Fruit fly (Drosophila melanogaster) whole organism, embryonic: Measurements from ENCODE around the gene CG5835.

Experiments used
- Asciz ChIP-seq: fragments of 200-800 bp; sonication (Bioruptor generic); optimal IDR thresholded peaks from 2 replicates; lab custom pipeline; 2017; ENCODE audit warnings: missing biosample characterization, mild to moderate bottlenecking, missing genetic modification characterization, missing genetic modification reagents
- Bdp1 ChIP-seq: fragments of 200-800 bp; sonication (Bioruptor generic); optimal IDR thresholded peaks from 3 replicates; lab custom pipeline; 2016; ENCODE audit warnings: missing biosample characterization, missing genetic modification characterization
- CG10321 ChIP-seq: fragments of 200-800 bp; sonication (Bioruptor generic); IDR thresholded peaks from 2 replicates; pipeline ENCODE4 v1.3.6; 2022; ENCODE audit warnings: missing biosample characterization, missing genetic modification characterization
- CG11247 ChIP-seq: fragments of 200-800 bp; sonication (Bioruptor generic); IDR thresholded peaks from 2 replicates; pipeline ENCODE4 v1.3.6; 2022; ENCODE audit warnings: missing biosample characterization, missing genetic modification characterization
- CG11456 ChIP-seq: fragments of 200-800 bp; sonication (Bioruptor generic); IDR thresholded peaks from 3 replicates; pipeline ENCODE4 v1.3.6; 2022; ENCODE audit warnings: missing biosample characterization, missing genetic modification characterization
- CG11696 ChIP-seq: fragments of 200-800 bp; sonication (Bioruptor generic); IDR thresholded peaks from 2 replicates; pipeline ENCODE4 v1.3.6; 2022; ENCODE audit warnings: missing biosample characterization, missing genetic modification characterization
- CG12659 ChIP-seq: fragments of 200-800 bp; sonication (Bioruptor generic); optimal IDR thresholded peaks from 3 replicates; lab custom pipeline; 2017; ENCODE audit warnings: mild to moderate bottlenecking, missing biosample characterization, missing genetic modification reagents, missing genetic modification characterization
- CG15073 ChIP-seq: fragments of 200-800 bp; sonication (Bioruptor generic); optimal IDR thresholded peaks from 2 replicates; lab custom pipeline; 2016; ENCODE audit warnings: missing biosample characterization, missing genetic modification characterization
- CG15601 ChIP-seq: fragments of 200-800 bp; sonication (Bioruptor generic); optimal IDR thresholded peaks from 3 replicates; lab custom pipeline; 2019; ENCODE audit warnings: missing biosample characterization, mild to moderate bottlenecking, missing genetic modification characterization, moderate library complexity
- CG1647 ChIP-seq: fragments of 200-800 bp; sonication (Bioruptor generic); optimal IDR thresholded peaks from 3 replicates; lab custom pipeline; 2016; ENCODE audit warnings: missing biosample characterization, missing genetic modification characterization
- CG16863 ChIP-seq: fragments of 200-800 bp; sonication (Bioruptor generic); optimal IDR thresholded peaks from 3 replicates; lab custom pipeline; 2016; ENCODE audit warnings: missing biosample characterization, missing genetic modification characterization
- CG17328 ChIP-seq: fragments of 200-800 bp; sonication (Bioruptor generic); IDR thresholded peaks from 2 replicates; pipeline ENCODE4 v1.3.6; 2022; ENCODE audit warnings: missing biosample characterization, missing genetic modification characterization
- CG2875 ChIP-seq: fragments of 200-800 bp; sonication (Bioruptor generic); optimal IDR thresholded peaks from 2 replicates; lab custom pipeline; 2017; ENCODE audit warnings: missing biosample characterization, mild to moderate bottlenecking, missing genetic modification characterization, missing genetic modification reagents
- CG31224 ChIP-seq: fragments of 200-800 bp; sonication (Bioruptor generic); IDR thresholded peaks from 2 replicates; pipeline ENCODE4 v1.3.6; 2022; ENCODE audit warnings: missing biosample characterization, missing genetic modification characterization
- CG3407 ChIP-seq: fragments of 200-800 bp; sonication (Bioruptor generic); optimal IDR thresholded peaks from 2 replicates; lab custom pipeline; 2018; ENCODE audit warnings: missing biosample characterization, mild to moderate bottlenecking, missing genetic modification characterization
- CG3726 ChIP-seq: fragments of 200-800 bp; sonication (Bioruptor generic); IDR thresholded peaks from 3 replicates; pipeline ENCODE4, ENCODE4 v1.3.6; 2022; ENCODE audit warnings: missing biosample characterization, missing genetic modification characterization
- CG4854 ChIP-seq: fragments of 200-800 bp; sonication (Bioruptor generic); optimal IDR thresholded peaks from 2 replicates; lab custom pipeline; 2016; ENCODE audit warnings: missing biosample characterization, missing genetic modification characterization, inconsistent platforms
- CG6272 ChIP-seq: fragments of 200-800 bp; sonication (Bioruptor generic); IDR thresholded peaks from 2 replicates; pipeline ENCODE4 v1.3.6; 2022; ENCODE audit warnings: missing biosample characterization, missing genetic modification characterization
- CG6854 ChIP-seq: fragments of 200-800 bp; sonication (Bioruptor generic); optimal IDR thresholded peaks from 3 replicates; lab custom pipeline; 2017; ENCODE audit warnings: missing biosample characterization, mild to moderate bottlenecking, missing genetic modification characterization
- CG7372 ChIP-seq: fragments of 200-800 bp; sonication (Bioruptor generic); IDR thresholded peaks from 2 replicates; pipeline ENCODE4 v1.3.6; 2022; ENCODE audit warnings: missing biosample characterization, missing genetic modification characterization
- CG8924 ChIP-seq: fragments of 200-800 bp; optimal IDR thresholded peaks from 3 replicates; lab custom pipeline; 2019; ENCODE audit warnings: missing biosample characterization, mild to moderate bottlenecking, missing genetic modification characterization, moderate library complexity
- CG8944 ChIP-seq: fragments of 200-800 bp; sonication (Bioruptor generic); optimal IDR thresholded peaks from 3 replicates; lab custom pipeline; 2016; ENCODE audit warnings: missing biosample characterization, missing genetic modification characterization
- CHES-1-like ChIP-seq: fragments of 200-800 bp; sonication (Bioruptor generic); optimal IDR thresholded peaks from 2 replicates; lab custom pipeline; 2016; ENCODE audit warnings: missing biosample characterization, missing genetic modification characterization
- D ChIP-seq, 2 experiments: fragments of 200-800 bp in 1 of 2; fragments of >200 bp in 1 of 2; sonication (Bioruptor generic) in 1 of 2; optimal IDR thresholded peaks; 2 replicates in 1 of 2; 3 replicates in 1 of 2; lab custom pipeline; 2017; ENCODE audit warnings: mild to moderate bottlenecking in 1 of 2, missing biosample characterization in 1 of 2, missing genetic modification characterization in 1 of 2, missing genetic modification reagents in 1 of 2
- Hmx ChIP-seq: fragments of 200-800 bp; sonication (Bioruptor generic); optimal IDR thresholded peaks from 2 replicates; lab custom pipeline; 2016; ENCODE audit warnings: missing biosample characterization, missing genetic modification characterization
- NFAT ChIP-seq: fragments of 200-800 bp; sonication (Bioruptor generic); IDR thresholded peaks from 2 replicates; pipeline ENCODE4 v1.3.6; 2022; ENCODE audit warnings: missing biosample characterization, missing genetic modification characterization
- PHDP ChIP-seq: fragments of 200-800 bp; sonication (Bioruptor generic); optimal IDR thresholded peaks from 3 replicates; lab custom pipeline; 2018; ENCODE audit warnings: missing biosample characterization, mild to moderate bottlenecking, missing genetic modification characterization, moderate library complexity
- Ravus ChIP-seq: fragments of 200-800 bp; sonication (Bioruptor generic); IDR thresholded peaks from 2 replicates; pipeline ENCODE4 v1.3.6; 2022; ENCODE audit warnings: missing biosample characterization, missing genetic modification characterization
- Side ChIP-seq: fragments of 200-800 bp; sonication (Bioruptor generic); optimal IDR thresholded peaks from 2 replicates; lab custom pipeline; 2016; ENCODE audit warnings: missing biosample characterization, missing genetic modification characterization
- Spps ChIP-seq: fragments of 200-800 bp; sonication (Bioruptor generic); optimal IDR thresholded peaks from 2 replicates; lab custom pipeline; 2018; ENCODE audit warnings: missing biosample characterization, mild to moderate bottlenecking, missing genetic modification characterization
- Stat92E ChIP-seq, 3 experiments: fragments of >200 bp in 2 of 3; fragments of 200-800 bp in 1 of 3; sonication (Bioruptor generic) in 1 of 3; optimal IDR thresholded peaks; 2 replicates each; lab custom pipeline; 2017 to 2019; ENCODE audit warnings: missing biosample characterization in 3 of 3, missing genetic modification characterization in 3 of 3, mild to moderate bottlenecking in 1 of 3, moderate library complexity in 1 of 3
- al ChIP-seq: fragments of 200-800 bp; sonication (Bioruptor generic); IDR thresholded peaks from 2 replicates; pipeline ENCODE4 v1.3.6; 2022; ENCODE audit warnings: missing biosample characterization, missing genetic modification characterization
- aop ChIP-seq: fragments of 200-800 bp; sonication (Bioruptor generic); IDR thresholded peaks from 2 replicates; pipeline ENCODE4 v1.3.6; 2022; ENCODE audit warnings: missing biosample characterization, missing genetic modification characterization
- btn ChIP-seq: fragments of 200-800 bp; sonication (Bioruptor generic); optimal IDR thresholded peaks from 2 replicates; lab custom pipeline; 2016; ENCODE audit warnings: missing biosample characterization, missing genetic modification characterization
- corto ChIP-seq: fragments of 200-800 bp; sonication (Bioruptor generic); optimal IDR thresholded peaks from 2 replicates; lab custom pipeline; 2016; ENCODE audit warnings: missing biosample characterization, mild to moderate bottlenecking, missing genetic modification characterization, moderate library complexity
- dmrt99B ChIP-seq: fragments of 200-800 bp; sonication (Bioruptor generic); optimal IDR thresholded peaks from 2 replicates; lab custom pipeline; 2018; ENCODE audit warnings: missing biosample characterization, mild to moderate bottlenecking, missing genetic modification characterization, moderate library complexity
- ems ChIP-seq: fragments of 200-800 bp; sonication (Bioruptor generic); optimal IDR thresholded peaks from 3 replicates; lab custom pipeline; 2016; ENCODE audit warnings: missing biosample characterization, missing genetic modification characterization
- jing ChIP-seq: fragments of 200-800 bp; sonication (Bioruptor generic); optimal IDR thresholded peaks from 2 replicates; lab custom pipeline; 2018; ENCODE audit warnings: missing biosample characterization, mild to moderate bottlenecking, missing genetic modification characterization
- lola ChIP-seq, 3 experiments: fragments of >200 bp in 2 of 3; fragments of 200-800 bp in 1 of 3; sonication (Bioruptor generic) in 1 of 3; optimal IDR thresholded peaks; 2 replicates each; lab custom pipeline; 2017 to 2019; ENCODE audit warnings: missing biosample characterization in 3 of 3, missing genetic modification characterization in 3 of 3, mild to moderate bottlenecking in 1 of 3, moderate library complexity in 1 of 3
- lov ChIP-seq, 2 experiments: fragments of 200-800 bp in 1 of 2; fragments of >200 bp in 1 of 2; sonication (Bioruptor generic) in 1 of 2; IDR thresholded peaks in 1 of 2; optimal IDR thresholded peaks in 1 of 2; 2 replicates in 1 of 2; 3 replicates in 1 of 2; pipeline versions ENCODE4 v1.3.6 to Lab custom; 2017 to 2022; ENCODE audit warnings: missing biosample characterization in 1 of 2, missing genetic modification characterization in 1 of 2
- mam ChIP-seq: fragments of 200-800 bp; sonication (Bioruptor generic); optimal IDR thresholded peaks from 3 replicates; lab custom pipeline; 2016; ENCODE audit warnings: missing biosample characterization, missing genetic modification characterization
- ranshi ChIP-seq: fragments of 200-800 bp; sonication (Bioruptor generic); IDR thresholded peaks from 2 replicates; pipeline ENCODE4 v1.3.6; 2022; ENCODE audit warnings: missing biosample characterization, missing genetic modification characterization
- shn ChIP-seq: fragments of 200-800 bp; sonication (Bioruptor generic); optimal IDR thresholded peaks from 3 replicates; lab custom pipeline; 2016; ENCODE audit warnings: missing biosample characterization, missing genetic modification characterization
- slbo ChIP-seq: fragments of 200-800 bp; sonication (Bioruptor generic); IDR thresholded peaks from 2 replicates; pipeline ENCODE4 v1.3.6; 2022; ENCODE audit warnings: missing biosample characterization, missing genetic modification characterization
- slp2 ChIP-seq: fragments of 200-800 bp; sonication (Bioruptor generic); optimal IDR thresholded peaks from 2 replicates; lab custom pipeline; 2016; ENCODE audit warnings: missing biosample characterization, missing genetic modification characterization
- unc-4 ChIP-seq: fragments of 200-800 bp; sonication (Bioruptor generic); IDR thresholded peaks from 2 replicates; pipeline ENCODE4 v1.3.6; 2022; ENCODE audit warnings: missing biosample characterization, missing genetic modification characterization; ENCODE audit not compliant: partially characterized antibody
- zen ChIP-seq: fragments of 200-800 bp; sonication (Bioruptor generic); optimal IDR thresholded peaks from 3 replicates; lab custom pipeline; 2018; ENCODE audit warnings: missing biosample characterization, mild to moderate bottlenecking, missing genetic modification characterization, moderate library complexity

Gene CG5835

dm6 chr3R:19151848-19152787 is 1.4 kb downstream of the CG5835 start (continued):
- TF ChIP-seq CG8924 (tag; lab: Kevin White, UChicago) (peak; percentile 1), Spps (tag; lab: Kevin White, UChicago) (no peak), CG16863 (GFP tag; lab: Kevin White, UChicago) (no peak), ems (GFP tag; lab: Kevin White, UChicago) (no peak), aop (GFP tag; lab: Robert Waterston, UW) (no peak), corto (GFP tag; lab: Kevin White, UChicago) (no peak), CG6854 (no peak), CG3407 (GFP tag; lab: Kevin White, UChicago) (no peak), CG10321 (GFP tag; lab: Robert Waterston, UW) (peak; percentile 53; the same call in 1 of the 2 replicates), NFAT (peak; percentile 55; the same call in 1 of the 2 replicates), CG11456 (GFP tag; lab: Robert Waterston, UW) (0 out of 3 replicates have a peak, but pooled peaks have one; percentile 40), CG12659 (GFP tag; lab: Kevin White, UChicago) (peak; percentile 15), al (GFP tag; lab: Robert Waterston, UW) (peak; percentile 49; the same call in 1 of the 2 replicates), CG31224 (GFP tag; lab: Robert Waterston, UW) (peak; percentile 58), CG15601 (tag; lab: Kevin White, UChicago) (no peak), lov (optimal IDR thresholded peaks at IDR 0.05; lab: Kevin White, UChicago) (no peak), lov (GFP tag; IDR thresholded peaks at IDR 0.05; lab: Robert Waterston, UW) (0 out of 3 replicates have a peak, but pooled peaks have one; percentile 13), Stat92E (GFP tag; optimal IDR thresholded peaks at IDR 0.05; lab: Kevin White, UChicago) (no peak), btn (GFP tag; lab: Kevin White, UChicago) (no peak), CG2875 (GFP tag; lab: Kevin White, UChicago) (no peak), CG4854 (no peak), lola (GFP tag; optimal IDR thresholded peaks at IDR 0.05; lab: Kevin White, UChicago) (no peak), Bdp1 (GFP tag; lab: Kevin White, UChicago) (no peak), mam (GFP tag; lab: Kevin White, UChicago) (no peak), Ravus (GFP tag; lab: Robert Waterston, UW) (no peak), CG17328 (GFP tag; lab: Robert Waterston, UW) (peak; percentile 43; the same call in 1 of the 2 replicates), CG11247 (GFP tag; lab: Robert Waterston, UW) (peak; percentile 53; the same call in 1 of the 2 replicates), CG6272 (GFP tag; lab: Robert Waterston, UW) (no peak), CG11696 (GFP tag; lab: Robert Waterston, UW) (peak; percentile 79), dmrt99B (tag; lab: Kevin White, UChicago) (peak; percentile 36), CG7372 (GFP tag; lab: Robert Waterston, UW) (peak; percentile 54; the same call in 1 of the 2 replicates), slp2 (GFP tag; lab: Kevin White, UChicago) (no peak), CG3726 (no peak), shn (GFP tag; lab: Kevin White, UChicago) (no peak), Side (GFP tag; lab: Kevin White, UChicago) (no peak), CHES-1-like (GFP tag; lab: Kevin White, UChicago) (no peak), jing (no peak), CG1647 (GFP tag; lab: Kevin White, UChicago) (no peak), Hmx (GFP tag; lab: Kevin White, UChicago) (no peak), ranshi (GFP tag; lab: Robert Waterston, UW) (peak; percentile 27; the same call in 1 of the 2 replicates), PHDP (tag; lab: Kevin White, UChicago) (peak; percentile 58), CG15073 (GFP tag; lab: Kevin White, UChicago) (no peak), slbo (GFP tag; lab: Robert Waterston, UW) (peak; percentile 78), zen (tag; lab: Kevin White, UChicago) (no peak), CG8944 (GFP tag; lab: Kevin White, UChicago) (no peak), D (optimal IDR thresholded peaks at IDR 0.05; lab: Kevin White, UChicago) (no peak), D (GFP tag; optimal IDR thresholded peaks at IDR 0.05; lab: Kevin White, UChicago) (no peak), Asciz (GFP tag; lab: Kevin White, UChicago) (no peak), unc-4 (GFP tag; lab: Robert Waterston, UW) (no peak)
